Worm (Caenorhabditis elegans): ENCODE measurements around the gene srd-34.
A peak's percentile ranks its signal among the peaks of the same experiment; 100 is the strongest.

srd-34 gene

ce11 chrV:10589774-10590528, 41.1 kb upstream of the srd-34 start, which contains the start of gene ttr-23:
Gene ttr-23, minus strand, starts transcription at chrV:10589860.
- TF ChIP-seq tag-97 (GFP tag; IDR thresholded peaks at IDR 0.05) (no peak), snpc-4 (tag; optimal IDR thresholded peaks at IDR 0.05) (no peak), ceh-82 (tag; optimal IDR thresholded peaks at IDR 0.05) (no peak), ztf-7 (tag; optimal IDR thresholded peaks at IDR 0.05) (peak; percentile 72), ZK337.2 (GFP tag; IDR thresholded peaks at IDR 0.05) (no peak), hlh-30 (tag; optimal IDR thresholded peaks at IDR 0.05; ENCODE audit: insufficient read depth) (peak; percentile 14), snpc-1.2 (GFP tag; IDR thresholded peaks at IDR 0.05) (no peak), sdz-12 (GFP tag; optimal IDR thresholded peaks at IDR 0.05) (no peak), lim-7 (GFP tag; IDR thresholded peaks at IDR 0.05) (no peak), T20F7.1 (GFP tag; optimal IDR thresholded peaks at IDR 0.05) (peak; percentile 21), mes-2 (tag; optimal IDR thresholded peaks at IDR 0.05; ENCODE audit: poor library complexity, severe bottlenecking) (no peak), nhr-6 (tag; optimal IDR thresholded peaks at IDR 0.05) (no peak), skn-1 (tag; optimal IDR thresholded peaks at IDR 0.05) (no peak), mdl-1 (tag; optimal IDR thresholded peaks at IDR 0.05) (peak in 1 of 2 experiments; percentile 35), cey-2 (tag; optimal IDR thresholded peaks at IDR 0.05; ENCODE audit: borderline replicate concordance, insufficient read depth) (no peak), nhr-76 (tag; optimal IDR thresholded peaks at IDR 0.05) (no peak), hlh-11 (tag; optimal IDR thresholded peaks at IDR 0.05) (peak; percentile 52), daf-16 (GFP tag; optimal IDR thresholded peaks at IDR 0.05) (no peak), daf-16 (tag; optimal IDR thresholded peaks at IDR 0.05) (peak; percentile 50), nhr-77 (tag; optimal IDR thresholded peaks at IDR 0.05) (peak; percentile 72), fos-1 (tag; optimal IDR thresholded peaks at IDR 0.05) (no peak), unc-39 (tag; optimal IDR thresholded peaks at IDR 0.05) (no peak), nhr-28 (tag; optimal IDR thresholded peaks at IDR 0.05) (peak; percentile 49), spr-3 (GFP tag; optimal IDR thresholded peaks at IDR 0.05) (no peak), unc-62 (GFP tag; optimal IDR thresholded peaks at IDR 0.05 in 1 of 2) (peak in 1 of 2 experiments; percentile 95), unc-62 (tag; optimal IDR thresholded peaks at IDR 0.05) (no peak), mdt-29 (GFP tag; IDR thresholded peaks at IDR 0.05) (no peak), ceh-20 (GFP tag; IDR thresholded peaks at IDR 0.05) (no peak), hif-1 (tag; optimal IDR thresholded peaks at IDR 0.05) (peak in 1 of 2 experiments; percentile 74), dve-1 (tag; optimal IDR thresholded peaks at IDR 0.05; ENCODE audit: insufficient read depth) (peak; percentile 78), zip-11 (GFP tag; IDR thresholded peaks at IDR 0.05) (no peak), php-3 (GFP tag; IDR thresholded peaks at IDR 0.05) (peak; percentile 60), hmg-1.1 (GFP tag; IDR thresholded peaks at IDR 0.05) (no peak), Y105C5A.15 (GFP tag; IDR thresholded peaks at IDR 0.05) (no peak), ZK546.5 (tag; optimal IDR thresholded peaks at IDR 0.05) (no peak), lin-13 (GFP tag; optimal IDR thresholded peaks at IDR 0.05) (no peak), aha-1 (tag) (peak; percentile 37), dmd-6 (GFP tag; IDR thresholded peaks at IDR 0.05) (0 out of 2 replicates have a peak, but pooled peaks have one; percentile 18), R02D3.7 (tag; optimal IDR thresholded peaks at IDR 0.05) (no peak), nhr-111 (GFP tag; optimal IDR thresholded peaks at IDR 0.05) (no peak), pha-4 (GFP tag; IDR thresholded peaks at IDR 0.05) (no peak), pha-4 (tag; optimal IDR thresholded peaks at IDR 0.05) (no peak), Y5F2A.4 (GFP tag; optimal IDR thresholded peaks at IDR 0.05) (no peak), lin-29 (GFP tag; IDR thresholded peaks at IDR 0.05) (no peak), set-16 (GFP tag; IDR thresholded peaks at IDR 0.05) (no peak), dmd-9 (GFP tag; IDR thresholded peaks at IDR 0.05) (no peak), daf-8 (GFP tag; IDR thresholded peaks at IDR 0.05) (no peak), pqm-1 (tag; optimal IDR thresholded peaks at IDR 0.05) (no peak), gei-8 (GFP tag; optimal IDR thresholded peaks at IDR 0.05) (no peak), ceh-32 (tag; optimal IDR thresholded peaks at IDR 0.05; ENCODE audit: poor library complexity) (no peak), dpl-1 (GFP tag; optimal IDR thresholded peaks at IDR 0.05) (no peak)

Data from whole organism, L4 larva.